Fruit fly (Drosophila melanogaster) whole organism, adult: ENCODE data around the gene CG10680.

ENCODE experiments used
- bab1 ChIP-seq: fragments of 200-800 bp; sonication (Bioruptor generic); optimal IDR thresholded peaks from 3 replicates; lab custom pipeline; 2019; ENCODE audit warnings: missing biosample characterization, mild to moderate bottlenecking, missing genetic modification characterization, moderate library complexity
- kay ChIP-seq: fragments of 200-800 bp; sonication (Bioruptor generic); peaks from one replicate; lab custom pipeline; 2016; ENCODE audit warnings: missing biosample characterization, missing genetic modification characterization, borderline replicate concordance
- tj ChIP-seq: fragments of 200-800 bp; sonication (Bioruptor generic); optimal IDR thresholded peaks from 3 replicates; lab custom pipeline; 2017; ENCODE audit warnings: missing biosample characterization, mild to moderate bottlenecking, missing genetic modification characterization, moderate library complexity

DNA sequence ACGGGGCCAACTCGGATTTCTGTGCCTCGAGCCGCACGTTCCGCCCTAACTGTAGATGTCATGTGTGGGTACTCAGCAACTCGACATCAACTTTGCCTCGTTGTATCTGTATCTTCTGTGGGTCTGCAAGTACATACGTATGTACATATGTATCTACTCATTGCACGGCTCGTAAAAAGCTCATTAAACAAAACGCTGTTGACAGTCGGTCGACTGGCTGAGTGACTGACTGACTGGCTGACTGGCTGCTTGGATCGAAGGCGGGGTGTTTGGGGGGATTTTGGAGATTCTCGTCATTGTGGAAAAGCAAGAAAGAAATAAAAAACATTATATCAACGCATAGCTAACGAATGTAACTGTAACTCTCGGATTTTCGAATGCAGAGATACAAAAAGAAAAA, 40.4 kb downstream of the CG10680 start:
- TF ChIP-seq bab1 (GFP tag; lab: Kevin White, UChicago) (no peak), tj (no peak), kay (GFP tag; lab: Kevin White, UChicago) (no peak)
